Fruit fly (Drosophila melanogaster): ENCODE measurements around the gene cyst.

cyst gene

DNA sequence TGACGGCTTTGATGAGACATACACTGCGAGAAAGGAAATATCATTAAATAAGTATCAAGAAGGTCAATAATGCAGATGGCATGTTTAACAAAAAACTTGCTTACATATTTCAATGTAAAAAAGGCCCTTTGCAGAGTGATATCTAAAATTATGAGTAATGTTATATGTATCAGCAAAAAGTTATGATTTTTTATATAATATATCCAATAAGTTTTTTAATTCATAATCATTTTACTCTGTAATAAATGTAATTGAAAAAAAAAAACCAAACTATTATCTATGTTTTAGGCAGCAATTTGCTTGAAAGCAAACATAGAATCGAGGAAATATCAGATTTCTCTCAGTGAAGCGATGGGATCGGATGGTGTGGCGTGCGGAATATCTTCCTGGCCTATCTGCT is 38.8 kb downstream of the cyst start (continued):
- TF ChIP-seq Smox (GFP tag; optimal IDR thresholded peaks at IDR 0.05) (no peak), Eip93F (GFP tag; optimal IDR thresholded peaks at IDR 0.05) (no peak), CG3032 (tag; optimal IDR thresholded peaks at IDR 0.05) (no peak), CG32006 (GFP tag; optimal IDR thresholded peaks at IDR 0.05) (no peak), CG8319 (GFP tag; optimal IDR thresholded peaks at IDR 0.05) (no peak), Lpt (GFP tag; optimal IDR thresholded peaks at IDR 0.05) (no peak), spab (GFP tag; optimal IDR thresholded peaks at IDR 0.05) (no peak), CG6163 (GFP tag; IDR thresholded peaks at IDR 0.05) (no peak)

DNA sequence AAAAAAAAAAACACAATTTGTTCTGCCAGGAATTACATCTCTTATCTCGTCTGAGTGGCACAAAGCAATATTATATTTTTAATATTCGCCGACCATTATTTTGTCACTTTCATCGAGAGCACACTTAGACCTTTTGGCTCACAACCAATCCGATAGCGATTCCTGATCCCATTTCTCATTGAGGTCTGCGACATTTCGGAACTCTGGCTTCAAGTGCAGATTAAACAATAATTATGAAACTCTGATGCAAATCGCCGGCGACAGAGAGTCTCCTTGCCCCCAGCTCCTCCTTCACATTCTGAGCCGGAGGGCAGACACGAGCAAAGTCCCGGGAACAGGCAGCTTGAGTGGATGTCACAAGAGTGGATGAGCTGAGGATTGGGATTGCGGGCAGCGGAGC is 39.5 kb downstream of the cyst start:
- TF ChIP-seq vri (GFP tag; optimal IDR thresholded peaks at IDR 0.05) (peak; percentile 34), svp (GFP tag) (peak; percentile 99), CG10631 (GFP tag; optimal IDR thresholded peaks at IDR 0.05) (no peak)

DNA sequence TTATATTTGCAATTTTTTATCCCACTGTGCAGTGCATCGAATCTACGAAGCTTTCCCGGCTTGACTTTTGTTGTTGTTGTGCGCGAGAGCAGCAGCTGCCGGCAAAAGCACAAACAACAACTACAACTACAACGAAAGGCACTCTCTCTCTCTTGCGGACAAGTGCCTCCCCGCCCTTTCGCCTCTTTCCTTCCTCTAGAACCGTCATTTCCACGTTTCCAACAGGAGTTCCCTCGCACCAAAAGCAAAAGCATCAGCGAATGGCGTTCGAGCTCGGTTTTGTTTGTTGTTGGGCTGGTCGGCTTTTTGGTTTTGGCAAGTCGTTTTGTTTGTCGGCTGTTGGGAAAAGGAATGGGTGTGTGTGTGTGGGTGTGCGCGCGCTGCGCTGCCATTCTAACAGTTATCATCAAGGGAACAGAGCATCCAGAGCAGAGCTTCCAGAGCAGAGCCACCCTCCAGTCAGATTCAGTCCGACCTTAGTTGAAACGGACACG is 44.7 kb downstream of the cyst start, which contains the start of gene tj:
Gene tj, plus strand, starts transcription at position 444 of the 494 bp plus-strand sequence.
- no peak for TF ChIP-seq Sox14 (GFP tag; optimal IDR thresholded peaks at IDR 0.05)
- TF ChIP-seq Eip78C (GFP tag) = peak; percentile 12
- TF ChIP-seq svp (GFP tag) = peak; percentile 60
- no peak for TF ChIP-seq CG9139 (GFP tag; optimal IDR thresholded peaks at IDR 0.05)
- TF ChIP-seq Hr39 (GFP tag; optimal IDR thresholded peaks at IDR 0.05) = no peak
- TF ChIP-seq CG6163 (GFP tag; IDR thresholded peaks at IDR 0.05) = 0 out of 3 replicates have a peak, but pooled peaks have one; percentile 22

DNA sequence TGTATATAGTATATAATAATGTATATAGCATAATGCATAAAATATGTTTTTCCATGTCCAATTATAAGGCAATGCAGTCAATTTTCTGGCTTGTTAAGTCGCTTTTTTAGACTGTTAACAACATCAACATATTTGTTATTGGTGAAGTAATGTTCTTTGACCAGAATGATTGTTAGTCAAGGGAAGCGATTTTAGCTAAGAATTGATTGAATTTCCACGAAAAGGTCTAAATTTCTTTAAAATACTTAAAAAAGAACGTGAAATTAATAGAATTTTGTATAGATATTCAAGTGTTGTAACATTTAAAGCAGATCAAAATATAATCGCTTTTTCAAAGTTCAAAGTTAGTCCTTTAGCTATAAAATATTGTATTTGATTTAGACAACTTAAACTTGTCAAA is 45.2 kb downstream of the cyst start:
- TF ChIP-seq ss (GFP tag; optimal IDR thresholded peaks at IDR 0.05) (no peak), CG8319 (GFP tag; optimal IDR thresholded peaks at IDR 0.05) (no peak), dsx (GFP tag; optimal IDR thresholded peaks at IDR 0.05; ENCODE audit: poor library complexity, severe bottlenecking) (no peak), Gug (GFP tag; IDR thresholded peaks at IDR 0.05) (no peak), CG6792 (GFP tag; optimal IDR thresholded peaks at IDR 0.05) (no peak), CG4318 (GFP tag; optimal IDR thresholded peaks at IDR 0.05) (peak; percentile 58), CG10631 (GFP tag; optimal IDR thresholded peaks at IDR 0.05) (peak; percentile 24), fd85E (GFP tag; optimal IDR thresholded peaks at IDR 0.05) (no peak), OdsH (GFP tag; optimal IDR thresholded peaks at IDR 0.05) (peak; percentile 17), CG6854 (GFP tag; optimal IDR thresholded peaks at IDR 0.05) (no peak), CG11762 (GFP tag; optimal IDR thresholded peaks at IDR 0.05; ENCODE audit: insufficient read depth) (no peak), dac (GFP tag; optimal IDR thresholded peaks at IDR 0.05) (no peak), Met (GFP tag; optimal IDR thresholded peaks at IDR 0.05) (no peak), cyc (GFP tag; optimal IDR thresholded peaks at IDR 0.05) (no peak), Eip93F (GFP tag; optimal IDR thresholded peaks at IDR 0.05) (no peak), Sox15 (GFP tag; optimal IDR thresholded peaks at IDR 0.05) (no peak), lz (GFP tag; optimal IDR thresholded peaks at IDR 0.05) (no peak), Hr38 (GFP tag; optimal IDR thresholded peaks at IDR 0.05) (no peak), CG1621 (tag; optimal IDR thresholded peaks at IDR 0.05) (no peak), CG3032 (tag; optimal IDR thresholded peaks at IDR 0.05) (peak; percentile 10), fd59A (GFP tag; optimal IDR thresholded peaks at IDR 0.05) (no peak), Ets96B (tag; optimal IDR thresholded peaks at IDR 0.05) (no peak), fkh (GFP tag; optimal IDR thresholded peaks at IDR 0.05) (no peak), CG6808 (GFP tag; optimal IDR thresholded peaks at IDR 0.05) (no peak), CG6276 (GFP tag; optimal IDR thresholded peaks at IDR 0.05) (peak; percentile 52), CG3919 (GFP tag; optimal IDR thresholded peaks at IDR 0.05) (peak; percentile 9), CG8119 (GFP tag; IDR thresholded peaks at IDR 0.05) (no peak), Hr4 (GFP tag; optimal IDR thresholded peaks at IDR 0.05) (peak; percentile 9), achi (GFP tag; optimal IDR thresholded peaks at IDR 0.05) (no peak), CG16779 (tag; optimal IDR thresholded peaks at IDR 0.05) (no peak), spab (GFP tag; optimal IDR thresholded peaks at IDR 0.05) (peak; percentile 0), Lpt (GFP tag; optimal IDR thresholded peaks at IDR 0.05) (no peak), CG34406 (GFP tag; optimal IDR thresholded peaks at IDR 0.05) (no peak), CG7368 (GFP tag; optimal IDR thresholded peaks at IDR 0.05) (no peak), CG10669 (GFP tag; optimal IDR thresholded peaks at IDR 0.05) (no peak), Hr39 (GFP tag; optimal IDR thresholded peaks at IDR 0.05) (no peak), Sox102F (GFP tag; optimal IDR thresholded peaks at IDR 0.05) (no peak), CG11902 (GFP tag; optimal IDR thresholded peaks at IDR 0.05) (no peak)

Measured in whole organism, prepupa.